Worm (Caenorhabditis elegans) whole organism, L2 larva: ENCODE results near the gene tbc-3.

Experiments
- ama-1 ChIP-seq: fragments of 150-350 bp; optimal IDR thresholded peaks from 2 replicates; lab custom pipeline; 2018; ENCODE audit warnings: inconsistent platforms
- ceh-82 ChIP-seq: fragments of 150-350 bp; optimal IDR thresholded peaks from 2 replicates; lab custom pipeline; 2014; ENCODE audit warnings: missing biosample characterization, missing genetic modification characterization
- fos-1 ChIP-seq: fragments of 150-350 bp; optimal IDR thresholded peaks from 2 replicates; lab custom pipeline; 2014; ENCODE audit warnings: missing biosample characterization, missing genetic modification characterization

- no peak for TF ChIP-seq fos-1 (tag; lab: Kevin White, UChicago)
- no peak for TF ChIP-seq ama-1 (lab: Kevin White, UChicago)
- TF ChIP-seq ceh-82 (tag; lab: Kevin White, UChicago) = no peak
These were observed 43.1 kb upstream of the tbc-3 start, which contains the start of gene K07F5.12 for ce11 chrIV:9855712-9856111.
